Worm (Caenorhabditis elegans): Measurements from ENCODE around the gene R10D12.13.

DNA sequence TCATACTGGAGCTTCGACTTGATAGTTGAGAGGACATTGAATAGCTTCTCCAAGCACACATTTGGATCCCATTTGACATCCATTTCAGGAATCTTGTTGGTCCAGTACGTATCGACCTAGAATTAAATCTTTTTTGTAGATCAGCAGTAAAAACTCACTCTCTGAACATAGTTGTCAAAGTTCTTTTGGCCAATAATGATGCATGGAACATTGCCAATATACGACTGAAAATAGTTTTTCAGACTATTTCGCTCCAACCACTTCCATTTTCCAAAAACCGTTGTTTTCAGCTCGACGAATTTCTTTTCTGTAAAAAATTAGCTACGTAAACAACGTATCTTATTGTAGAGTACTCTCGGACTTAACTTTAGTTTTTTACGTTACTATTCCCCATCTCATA is 19.5 kb downstream of the R10D12.13 start:
- TF ChIP-seq klf-2 (GFP tag; conservative IDR thresholded peaks at IDR 0.05) = no peak
- no peak for TF ChIP-seq tab-1 (GFP tag; IDR thresholded peaks at IDR 0.05)
- TF ChIP-seq flt-1 (GFP tag; IDR thresholded peaks at IDR 0.05) = no peak
- no peak for TF ChIP-seq ztf-29 (GFP tag; IDR thresholded peaks at IDR 0.05)
- no peak for TF ChIP-seq ztf-23 (GFP tag; IDR thresholded peaks at IDR 0.05)
- no peak for TF ChIP-seq ref-1 (GFP tag; conservative IDR thresholded peaks at IDR 0.05)
- TF ChIP-seq T22C8.4 (GFP tag; IDR thresholded peaks at IDR 0.05) = no peak
- no peak for TF ChIP-seq cog-1 (tag; optimal IDR thresholded peaks at IDR 0.05)

Data from whole organism, midembryonic.